Fruit fly (Drosophila melanogaster) whole organism, embryonic: ENCODE measurements around the gene Cdk5alpha.
A peak's percentile ranks its signal among the peaks of the same experiment; 100 is the strongest.

Source experiments
- ATbp ChIP-seq: fragments of 200-800 bp; sonication (Bioruptor generic); optimal IDR thresholded peaks from 2 replicates; lab custom pipeline; 2017; ENCODE audit warnings: missing biosample characterization, mild to moderate bottlenecking, missing genetic modification characterization, missing genetic modification reagents
- Ada2b ChIP-seq: fragments of 200-800 bp; sonication (Bioruptor generic); IDR thresholded peaks from 2 replicates; pipeline ENCODE4 v1.3.6; 2022; ENCODE audit warnings: missing biosample characterization, missing genetic modification characterization
- Blimp-1 ChIP-seq: fragments of 200-800 bp; sonication (Bioruptor generic); optimal IDR thresholded peaks from 3 replicates; lab custom pipeline; 2018; ENCODE audit warnings: missing biosample characterization, missing genetic modification characterization, mild to moderate bottlenecking, moderate library complexity, missing genetic modification reagents
- BtbVII ChIP-seq: fragments of 200-800 bp; sonication (Bioruptor generic); optimal IDR thresholded peaks from 3 replicates; lab custom pipeline; 2017; ENCODE audit warnings: missing biosample characterization, mild to moderate bottlenecking, missing genetic modification characterization
- CG10431 ChIP-seq: fragments of 200-800 bp; sonication (Bioruptor generic); optimal IDR thresholded peaks from 3 replicates; lab custom pipeline; 2018; ENCODE audit warnings: missing biosample characterization, mild to moderate bottlenecking, missing genetic modification characterization
- CG10654 ChIP-seq: fragments of 200-800 bp; sonication (Bioruptor generic); optimal IDR thresholded peaks from 2 replicates; lab custom pipeline; 2016; ENCODE audit warnings: missing biosample characterization, missing genetic modification characterization
- CG11723 ChIP-seq: fragments of 200-800 bp; sonication (Bioruptor generic); optimal IDR thresholded peaks from 2 replicates; lab custom pipeline; 2017; ENCODE audit warnings: missing biosample characterization, mild to moderate bottlenecking, missing genetic modification characterization
- CG13123 ChIP-seq: fragments of 200-800 bp; sonication (Bioruptor generic); optimal IDR thresholded peaks from 2 replicates; lab custom pipeline; 2016; ENCODE audit warnings: missing biosample characterization, missing genetic modification characterization
- CG14667 ChIP-seq: fragments of 200-800 bp; sonication (Bioruptor generic); IDR thresholded peaks from 2 replicates; pipeline ENCODE4 v1.3.6; 2022; ENCODE audit warnings: missing biosample characterization, missing genetic modification characterization
- CG15601 ChIP-seq: fragments of 200-800 bp; sonication (Bioruptor generic); optimal IDR thresholded peaks from 3 replicates; lab custom pipeline; 2019; ENCODE audit warnings: missing biosample characterization, mild to moderate bottlenecking, missing genetic modification characterization, moderate library complexity
- CG1602 ChIP-seq: fragments of 200-800 bp; sonication (Bioruptor generic); optimal IDR thresholded peaks from 3 replicates; lab custom pipeline; 2016; ENCODE audit warnings: missing biosample characterization, missing genetic modification characterization
- CG18011 ChIP-seq: fragments of 200-800 bp; sonication (Bioruptor generic); optimal IDR thresholded peaks from 2 replicates; lab custom pipeline; 2017; ENCODE audit warnings: missing biosample characterization, missing genetic modification characterization, mild to moderate bottlenecking, moderate library complexity, missing genotype
- CG18764 ChIP-seq: fragments of 200-800 bp; sonication (Bioruptor generic); optimal IDR thresholded peaks from 3 replicates; lab custom pipeline; 2016; ENCODE audit warnings: missing biosample characterization, missing genetic modification characterization
- CG2129 ChIP-seq: fragments of 200-800 bp; sonication (Bioruptor generic); IDR thresholded peaks from 2 replicates; pipeline ENCODE4 v1.3.6; 2022; ENCODE audit warnings: missing biosample characterization, missing genetic modification characterization; ENCODE audit not compliant: partially characterized antibody
- CG31441 ChIP-seq: fragments of 200-800 bp; sonication (Bioruptor generic); IDR thresholded peaks from 2 replicates; pipeline ENCODE4 v1.3.6; 2022; ENCODE audit warnings: missing biosample characterization, missing genetic modification characterization
- CG43689 ChIP-seq: fragments of 200-800 bp; sonication (Bioruptor generic); IDR thresholded peaks from 2 replicates; pipeline ENCODE4 v1.3.6; 2022; ENCODE audit warnings: missing biosample characterization, missing genetic modification characterization
- CG6254 ChIP-seq: fragments of 200-800 bp; sonication (Bioruptor generic); optimal IDR thresholded peaks from 3 replicates; lab custom pipeline; 2017; ENCODE audit warnings: mild to moderate bottlenecking, missing biosample characterization, missing genetic modification reagents, missing genetic modification characterization
- CG7786 ChIP-seq: fragments of 200-800 bp; sonication (Bioruptor generic); optimal IDR thresholded peaks from 2 replicates; lab custom pipeline; 2016; ENCODE audit warnings: missing biosample characterization, missing genetic modification characterization
- CG9727 ChIP-seq: fragments of 200-800 bp; sonication (Bioruptor generic); optimal IDR thresholded peaks from 3 replicates; lab custom pipeline; 2017; ENCODE audit warnings: missing biosample characterization, mild to moderate bottlenecking, missing genetic modification characterization
- CG9876 ChIP-seq: fragments of 200-800 bp; sonication (Bioruptor generic); optimal IDR thresholded peaks from 2 replicates; lab custom pipeline; 2016; ENCODE audit warnings: missing biosample characterization, missing genetic modification characterization
- CHES-1-like ChIP-seq: fragments of 200-800 bp; sonication (Bioruptor generic); optimal IDR thresholded peaks from 2 replicates; lab custom pipeline; 2016; ENCODE audit warnings: missing biosample characterization, missing genetic modification characterization
- CkIIα-i1 ChIP-seq: fragments of 200-800 bp; sonication (Bioruptor generic); IDR thresholded peaks from 2 replicates; pipeline ENCODE4 v1.3.6; 2022; ENCODE audit warnings: missing biosample characterization, missing genetic modification characterization
- CrebB ChIP-seq: fragments of 200-800 bp; sonication (Bioruptor generic); optimal IDR thresholded peaks from 3 replicates; lab custom pipeline; 2018; ENCODE audit warnings: missing biosample characterization, mild to moderate bottlenecking, missing genetic modification characterization
- D19A ChIP-seq: fragments of 200-800 bp; optimal IDR thresholded peaks from 3 replicates; lab custom pipeline; 2019; ENCODE audit warnings: missing biosample characterization, mild to moderate bottlenecking, missing genetic modification characterization, moderate library complexity
- Ets65A ChIP-seq: fragments of 200-800 bp; sonication (Bioruptor generic); peaks from one replicate; lab custom pipeline; 2016; ENCODE audit warnings: missing biosample characterization, missing genetic modification characterization
- NFAT ChIP-seq: fragments of 200-800 bp; sonication (Bioruptor generic); IDR thresholded peaks from 2 replicates; pipeline ENCODE4 v1.3.6; 2022; ENCODE audit warnings: missing biosample characterization, missing genetic modification characterization
- Nf-YB ChIP-seq: fragments of 200-800 bp; sonication (Bioruptor generic); optimal IDR thresholded peaks from 3 replicates; lab custom pipeline; 2019; ENCODE audit warnings: missing biosample characterization, mild to moderate bottlenecking, missing genetic modification characterization, moderate library complexity
- Scr ChIP-seq: fragments of 200-800 bp; sonication (Bioruptor generic); IDR thresholded peaks from 2 replicates; pipeline ENCODE4 v1.3.6; 2022; ENCODE audit warnings: missing biosample characterization, missing genetic modification characterization; ENCODE audit not compliant: partially characterized antibody
- ab ChIP-seq: fragments of 200-800 bp; sonication (Bioruptor generic); optimal IDR thresholded peaks from 2 replicates; lab custom pipeline; 2016; ENCODE audit warnings: missing biosample characterization, missing genetic modification characterization
- az2 ChIP-seq: fragments of 200-800 bp; sonication (Bioruptor generic); optimal IDR thresholded peaks from 3 replicates; lab custom pipeline; 2016; ENCODE audit warnings: missing biosample characterization, missing genetic modification characterization
- bbx ChIP-seq: fragments of 200-800 bp; sonication (Bioruptor generic); IDR thresholded peaks from 2 replicates; pipeline ENCODE4 v1.3.6; 2022; ENCODE audit warnings: missing biosample characterization, missing genetic modification characterization; ENCODE audit not compliant: partially characterized antibody
- crol ChIP-seq: fragments of 200-800 bp; sonication (Bioruptor generic); IDR thresholded peaks from 2 replicates; pipeline ENCODE4 v1.3.6; 2022; ENCODE audit warnings: missing biosample characterization, missing genetic modification characterization
- dmrt99B ChIP-seq: fragments of 200-800 bp; sonication (Bioruptor generic); optimal IDR thresholded peaks from 2 replicates; lab custom pipeline; 2018; ENCODE audit warnings: missing biosample characterization, mild to moderate bottlenecking, missing genetic modification characterization, moderate library complexity
- dpn ChIP-seq, 2 experiments: fragments of 200-800 bp; sonication (Bioruptor generic); optimal IDR thresholded peaks; 3 replicates each; lab custom pipeline; 2016; ENCODE audit warnings: missing biosample characterization in 2 of 2, missing genetic modification characterization in 2 of 2
- gem ChIP-seq: fragments of 200-800 bp; sonication (Bioruptor generic); optimal IDR thresholded peaks from 2 replicates; lab custom pipeline; 2019; ENCODE audit warnings: missing biosample characterization, mild to moderate bottlenecking, missing genetic modification characterization, moderate library complexity
- gsb ChIP-seq: fragments of 200-800 bp; sonication (Bioruptor generic); IDR thresholded peaks from 2 replicates; pipeline ENCODE4 v1.3.6; 2022; ENCODE audit warnings: missing biosample characterization, missing genetic modification characterization
- odd ChIP-seq: fragments of 200-800 bp; sonication (Bioruptor generic); optimal IDR thresholded peaks from 2 replicates; lab custom pipeline; 2017; ENCODE audit warnings: missing biosample characterization, mild to moderate bottlenecking, missing genetic modification characterization
- otp ChIP-seq: fragments of 200-800 bp; sonication (Bioruptor generic); IDR thresholded peaks from 3 replicates; pipeline ENCODE4, ENCODE4 v1.3.6; 2022; ENCODE audit warnings: missing biosample characterization, missing genetic modification characterization
- pfk ChIP-seq: fragments of 200-800 bp; sonication (Bioruptor generic); optimal IDR thresholded peaks from 2 replicates; lab custom pipeline; 2018; ENCODE audit warnings: missing biosample characterization, mild to moderate bottlenecking, missing genetic modification characterization, moderate library complexity
- phol ChIP-seq: fragments of 200-800 bp; sonication (Bioruptor generic); optimal IDR thresholded peaks from 3 replicates; lab custom pipeline; 2018; ENCODE audit warnings: missing biosample characterization, mild to moderate bottlenecking, missing genetic modification characterization, moderate library complexity
- psq ChIP-seq: fragments of 200-800 bp; sonication (Bioruptor generic); optimal IDR thresholded peaks from 2 replicates; lab custom pipeline; 2017; ENCODE audit warnings: missing biosample characterization, missing genetic modification characterization
- sd ChIP-seq: fragments of 200-800 bp; sonication (Bioruptor generic); optimal IDR thresholded peaks from 3 replicates; lab custom pipeline; 2018; ENCODE audit warnings: missing biosample characterization, mild to moderate bottlenecking, missing genetic modification characterization, moderate library complexity
- seq ChIP-seq: fragments of 200-800 bp; sonication (Bioruptor generic); IDR thresholded peaks from 2 replicates; pipeline ENCODE4 v1.3.6; 2022; ENCODE audit warnings: missing biosample characterization, missing genetic modification characterization
- sim ChIP-seq: fragments of 200-800 bp; sonication (Bioruptor generic); IDR thresholded peaks from 2 replicates; pipeline ENCODE4 v1.3.6; 2022; ENCODE audit warnings: missing biosample characterization, missing genetic modification characterization
- toy ChIP-seq: fragments of 200-800 bp; sonication (Bioruptor generic); IDR thresholded peaks from 2 replicates; pipeline ENCODE4 v1.3.6; 2022; ENCODE audit warnings: missing biosample characterization, missing genetic modification characterization
- trem ChIP-seq: fragments of 200-800 bp; optimal IDR thresholded peaks from 3 replicates; lab custom pipeline; 2019; ENCODE audit warnings: missing biosample characterization, mild to moderate bottlenecking, missing genetic modification characterization, moderate library complexity
- unpg ChIP-seq: fragments of 200-800 bp; sonication (Bioruptor generic); optimal IDR thresholded peaks from 3 replicates; lab custom pipeline; 2018; ENCODE audit warnings: missing biosample characterization, mild to moderate bottlenecking, missing genetic modification characterization, moderate library complexity
- z ChIP-seq: fragments of 200-800 bp; sonication (Bioruptor generic); IDR thresholded peaks from 3 replicates; pipeline ENCODE4 v1.3.6; 2022; ENCODE audit warnings: missing biosample characterization, missing genetic modification characterization
- zfh1 ChIP-seq: fragments of 200-800 bp; sonication (Bioruptor generic); IDR thresholded peaks from 3 replicates; pipeline ENCODE4 v1.3.6; 2022; ENCODE audit warnings: missing biosample characterization, missing genetic modification characterization

Cdk5alpha gene

dm6 chr2L:10306518-10307260 is 4.1 kb downstream of the Cdk5alpha start, which contains the start of the genes CG5390 and CG4968 (continued):
- TF ChIP-seq CG7786 (no peak), Ada2b (GFP tag; lab: Robert Waterston, UW) (peak; percentile 63), CG6254 (peak; percentile 59), bbx (peak; percentile 72), CkIIα-i1 (GFP tag; lab: Robert Waterston, UW) (no peak), CG1602 (GFP tag; lab: Kevin White, UChicago) (peak; percentile 8), CrebB (peak; percentile 56), D19A (no peak), ab (GFP tag; lab: Kevin White, UChicago) (no peak), CHES-1-like (GFP tag; lab: Kevin White, UChicago) (no peak), z (peak; percentile 63; the same call in 1 of the 3 replicates), sim (GFP tag; lab: Robert Waterston, UW) (no peak), Blimp-1 (GFP tag; lab: Kevin White, UChicago) (no peak), CG15601 (tag; lab: Kevin White, UChicago) (peak; percentile 87), Nf-YB (GFP tag; lab: Kevin White, UChicago) (peak; percentile 44), az2 (GFP tag; lab: Kevin White, UChicago) (peak; percentile 54), CG9727 (peak; percentile 52), CG43689 (GFP tag; lab: Robert Waterston, UW) (0 out of 2 replicates have a peak, but pooled peaks have one; percentile 44), toy (GFP tag; lab: Robert Waterston, UW) (no peak), CG2129 (GFP tag; lab: Robert Waterston, UW) (no peak), NFAT (peak; percentile 70), phol (tag; lab: Kevin White, UChicago) (peak; percentile 70), sd (tag; lab: Kevin White, UChicago) (peak; percentile 71), seq (0 out of 2 replicates have a peak, but pooled peaks have one; percentile 34), CG18011 (GFP tag; lab: Kevin White, UChicago) (peak; percentile 19), unpg (GFP tag; lab: Kevin White, UChicago) (peak; percentile 81), ATbp (GFP tag; lab: Kevin White, UChicago) (no peak), odd (GFP tag; lab: Kevin White, UChicago) (peak; percentile 56), crol (GFP tag; lab: Robert Waterston, UW) (no peak), dpn (GFP tag; optimal IDR thresholded peaks at IDR 0.05; lab: Kevin White, UChicago) (peak; percentile 44 to 69), CG18764 (GFP tag; lab: Kevin White, UChicago) (no peak), CG9876 (GFP tag; lab: Kevin White, UChicago) (no peak), Ets65A (GFP tag; lab: Kevin White, UChicago) (peak; percentile 89), CG13123 (GFP tag; lab: Kevin White, UChicago) (peak; percentile 14), pfk (peak; percentile 94), gem (tag; lab: Kevin White, UChicago) (peak; percentile 87), CG11723 (GFP tag; lab: Kevin White, UChicago) (peak; percentile 50), Scr (peak; percentile 35; the same call in 1 of the 2 replicates), CG31441 (GFP tag; lab: Robert Waterston, UW) (peak; percentile 80; the same call in 1 of the 2 replicates), otp (GFP tag; lab: Robert Waterston, UW) (peak; percentile 29; the same call in 1 of the 3 replicates), CG10654 (GFP tag; lab: Kevin White, UChicago) (peak; percentile 58), dmrt99B (tag; lab: Kevin White, UChicago) (no peak), zfh1 (GFP tag; lab: Robert Waterston, UW) (0 out of 3 replicates have a peak, but pooled peaks have one; percentile 48), CG14667 (0 out of 2 replicates have a peak, but pooled peaks have one; percentile 14), trem (tag; lab: Kevin White, UChicago) (peak; percentile 95), gsb (GFP tag; lab: Robert Waterston, UW) (no peak), BtbVII (GFP tag; lab: Kevin White, UChicago) (peak; percentile 76), CG10431 (GFP tag; lab: Kevin White, UChicago) (peak; percentile 39), psq (peak; percentile 30)
